Worm (Caenorhabditis elegans) whole organism, L2 larva: ENCODE data around the gene ZK285.2.

Experiments used
- ama-1 ChIP-seq: fragments of 150-350 bp; optimal IDR thresholded peaks from 2 replicates; lab custom pipeline; 2018; ENCODE audit warnings: inconsistent platforms
- sem-4 ChIP-seq: fragments of 150-350 bp; optimal IDR thresholded peaks from 2 replicates; lab custom pipeline; 2014; ENCODE audit warnings: missing biosample characterization, missing genetic modification reagents, missing genetic modification characterization

DNA sequence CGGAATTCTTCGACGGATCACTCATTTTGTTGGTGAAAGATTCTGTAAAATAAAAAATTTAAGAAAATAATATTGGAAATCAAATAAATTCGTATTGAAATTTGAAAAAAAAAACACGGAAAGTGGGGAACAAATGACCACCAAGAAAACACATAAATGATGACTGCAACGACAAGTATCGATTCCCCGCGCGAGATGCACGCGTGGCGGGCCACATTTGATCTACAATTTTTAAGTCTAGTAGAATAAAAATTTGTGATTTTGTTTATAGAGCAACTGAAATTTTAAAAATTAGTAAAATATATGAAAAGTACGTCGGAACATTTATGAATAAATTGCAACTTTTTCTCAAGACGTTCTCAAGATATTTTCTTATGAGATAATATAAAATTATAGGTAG, 8.4 kb downstream of the ZK285.2 start, which contains the start of gene F14H3.4:
- TF ChIP-seq ama-1, result no peak
- no peak for TF ChIP-seq sem-4 (tag; lab: Kevin White, UChicago)
